Worm (Caenorhabditis elegans): ENCODE measurements around the gene F17C8.3.

ce11 chrIII:4740820-4741219, 9.1 kb downstream of the F17C8.3 start:
- TF ChIP-seq pha-4 (tag; optimal IDR thresholded peaks at IDR 0.05) (no peak), nhr-25 (tag; optimal IDR thresholded peaks at IDR 0.05) (no peak), fkh-10 (GFP tag; optimal IDR thresholded peaks at IDR 0.05) (no peak), ceh-82 (tag; optimal IDR thresholded peaks at IDR 0.05) (no peak), snpc-4 (tag; optimal IDR thresholded peaks at IDR 0.05) (no peak), aly-2 (tag; optimal IDR thresholded peaks at IDR 0.05) (no peak), tbx-2 (tag; optimal IDR thresholded peaks at IDR 0.05) (no peak), pqm-1 (tag; optimal IDR thresholded peaks at IDR 0.05) (no peak)

Measured in whole organism, L3 larva.